Worm (Caenorhabditis elegans) whole organism, L3 larva: ENCODE data around the gene srbc-38.

Experiments
- R02D3.7 ChIP-seq: fragments of 150-350 bp; optimal IDR thresholded peaks from 2 replicates; lab custom pipeline; 2014; ENCODE audit warnings: missing biosample characterization, missing genetic modification characterization
- ama-1 ChIP-seq: fragments of 150-350 bp; optimal IDR thresholded peaks from 2 replicates; lab custom pipeline; 2018
- ceh-16 ChIP-seq: sonication (generic microtip); optimal IDR thresholded peaks from 2 replicates; lab custom pipeline; 2017; ENCODE audit warnings: missing biosample characterization, missing genetic modification characterization
- ceh-28 ChIP-seq: fragments of 150-350 bp; optimal IDR thresholded peaks from 2 replicates; lab custom pipeline; 2014; ENCODE audit warnings: missing biosample characterization, missing genetic modification reagents, missing genetic modification characterization
- ceh-82 ChIP-seq: fragments of 150-350 bp; optimal IDR thresholded peaks from 2 replicates; lab custom pipeline; 2014; ENCODE audit warnings: missing biosample characterization, missing genetic modification characterization
- ceh-9 ChIP-seq: sonication (generic microtip); optimal IDR thresholded peaks from 2 replicates; lab custom pipeline; 2018; ENCODE audit warnings: missing biosample characterization, missing genetic modification characterization
- elt-1 ChIP-seq: fragments of 150-350 bp; optimal IDR thresholded peaks from 2 replicates; lab custom pipeline; 2014; ENCODE audit warnings: missing biosample characterization, missing genetic modification characterization
- eor-1 ChIP-seq, 2 experiments: fragments of 150-350 bp; optimal IDR thresholded peaks; 2 replicates each; lab custom pipeline; 2014 to 2018; ENCODE audit warnings: missing biosample characterization in 2 of 2, missing genetic modification characterization in 2 of 2
- fkh-10 ChIP-seq: sonication (generic microtip); optimal IDR thresholded peaks from 2 replicates; lab custom pipeline; 2017; ENCODE audit warnings: missing biosample characterization, missing genetic modification reagents, missing genetic modification characterization
- fkh-2 ChIP-seq: fragments of 150-350 bp; optimal IDR thresholded peaks from 2 replicates; lab custom pipeline; 2014; ENCODE audit warnings: missing biosample characterization, missing genetic modification reagents, missing genetic modification characterization
- lsy-12 ChIP-seq: sonication (generic microtip); optimal IDR thresholded peaks from 2 replicates; lab custom pipeline; 2016; ENCODE audit warnings: mild to moderate bottlenecking, missing genetic modification characterization, missing compliant biosample characterization
- mml-1 ChIP-seq: fragments of 150-350 bp; sonication (generic microtip); optimal IDR thresholded peaks from 3 replicates; lab custom pipeline; 2014; ENCODE audit warnings: missing biosample characterization, missing genetic modification characterization
- nhr-11 ChIP-seq: fragments of 150-350 bp; optimal IDR thresholded peaks from 2 replicates; lab custom pipeline; 2014; ENCODE audit warnings: missing biosample characterization, missing genetic modification characterization
- nhr-23 ChIP-seq: fragments of 150-350 bp; optimal IDR thresholded peaks from 2 replicates; lab custom pipeline; 2014; ENCODE audit warnings: missing biosample characterization, missing genetic modification reagents, missing genetic modification characterization
- nhr-76 ChIP-seq: fragments of 150-350 bp; sonication (generic microtip); optimal IDR thresholded peaks from 5 replicates; lab custom pipeline; 2014; ENCODE audit warnings: missing biosample characterization, missing genetic modification characterization

Gene srbc-38

DNA sequence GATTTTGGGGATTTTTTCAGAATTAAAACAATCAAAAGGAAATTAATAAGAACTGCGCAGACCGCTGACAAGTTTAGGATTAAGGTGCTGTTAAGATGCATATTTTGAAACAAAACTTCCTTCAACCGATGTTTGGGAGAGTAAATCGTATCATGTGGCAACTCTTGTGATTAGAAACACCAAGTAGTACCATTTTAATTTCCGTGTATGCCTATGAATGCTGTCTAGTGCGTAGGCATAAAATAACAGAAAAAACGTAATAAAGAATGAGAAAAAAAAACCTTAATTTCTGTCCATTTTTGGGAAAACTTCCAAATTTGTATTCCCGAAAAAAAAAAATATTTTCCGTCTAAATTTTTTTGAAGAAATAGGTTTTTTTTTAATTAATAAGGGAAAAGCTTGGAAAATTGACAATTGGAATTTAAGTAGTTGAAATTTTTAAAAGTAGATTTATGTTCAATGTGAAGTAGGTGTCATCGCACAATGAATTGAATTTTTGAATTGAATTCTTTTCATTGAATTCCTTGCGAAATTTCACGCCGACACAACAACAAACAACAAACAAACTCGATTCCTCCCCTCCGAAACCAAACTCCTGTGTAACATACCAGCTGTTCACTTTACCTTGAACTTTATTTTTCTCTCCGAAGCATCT, 45.8 kb downstream of the srbc-38 start, which contains the start of the genes str-262 and srp-1:
TSS of gene str-262 (minus strand) at position 101 of the 655 bp plus-strand sequence.
TSS of gene srp-1 (plus strand) at position 605 of the 655 bp plus-strand sequence.
- no peak for TF ChIP-seq nhr-23 (tag; lab: Kevin White, UChicago)
- TF ChIP-seq, all 47 proteins: peak for 0

DNA sequence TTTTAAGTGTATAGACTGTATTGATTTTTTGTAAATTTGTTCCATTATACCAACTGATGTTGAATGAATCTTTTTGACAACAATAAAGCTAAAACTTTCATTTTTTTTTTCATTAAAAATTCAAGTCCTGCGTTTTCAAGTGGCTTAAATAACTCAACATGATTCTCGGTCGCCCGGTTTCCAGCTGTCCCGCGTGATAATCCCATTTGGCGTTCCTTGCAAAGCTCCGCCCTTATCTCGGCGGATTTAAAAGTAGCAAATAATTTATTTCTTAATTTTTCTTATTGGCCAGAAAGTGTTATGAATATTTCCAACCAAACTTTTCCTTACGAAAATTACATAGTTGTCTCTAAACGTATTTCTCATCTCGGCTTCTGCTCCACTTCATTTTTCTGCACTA, 49.2 kb downstream of the srbc-38 start, which contains the start of gene str-20:
TSS of gene str-20 (plus strand) at position 301 of the 400 bp plus-strand sequence.
- no peak for TF ChIP-seq R02D3.7 (tag; lab: Kevin White, UChicago)
- TF ChIP-seq fkh-2 (tag; lab: Kevin White, UChicago): no peak
- TF ChIP-seq mml-1 (tag; lab: Kevin White, UChicago): no peak
- no peak for TF ChIP-seq fkh-10 (GFP tag; lab: Kevin White, UChicago)
- no peak for TF ChIP-seq ama-1 (lab: Kevin White, UChicago)
- no peak for TF ChIP-seq lsy-12
- TF ChIP-seq ceh-28 (tag; lab: Kevin White, UChicago): no peak
- no peak for TF ChIP-seq ceh-16 (tag; lab: Kevin White, UChicago)
- TF ChIP-seq ceh-9 (tag; lab: Kevin White, UChicago): no peak
- no peak for TF ChIP-seq elt-1
- no peak for TF ChIP-seq eor-1 (tag; optimal IDR thresholded peaks at IDR 0.05; lab: Kevin White, UChicago)
- TF ChIP-seq nhr-23 (tag; lab: Kevin White, UChicago): no peak
- TF ChIP-seq nhr-76 (tag; lab: Kevin White, UChicago): no peak
- no peak for TF ChIP-seq ceh-82 (tag; lab: Kevin White, UChicago)
- no peak for TF ChIP-seq nhr-11 (tag; lab: Kevin White, UChicago)
